Fruit fly (Drosophila melanogaster) whole organism, prepupa: ENCODE measurements around the gene CG6761.
A peak's percentile ranks its signal among the peaks of the same experiment; 100 is the strongest.

Source experiments
- Blimp-1 ChIP-seq: fragments of 200-800 bp; sonication (Bioruptor generic); optimal IDR thresholded peaks from 3 replicates; lab custom pipeline; 2017; ENCODE audit warnings: missing biosample characterization, missing genetic modification characterization, mild to moderate bottlenecking, moderate library complexity, missing genetic modification reagents
- CG10631 ChIP-seq: fragments of 200-800 bp; sonication (Bioruptor generic); optimal IDR thresholded peaks from 2 replicates; lab custom pipeline; 2016; ENCODE audit warnings: missing biosample characterization, missing genetic modification characterization
- CG10669 ChIP-seq: fragments of 200-800 bp; sonication (Bioruptor generic); optimal IDR thresholded peaks from 3 replicates; lab custom pipeline; 2018; ENCODE audit warnings: missing biosample characterization, mild to moderate bottlenecking, missing genetic modification characterization, moderate library complexity
- CG11294 ChIP-seq: fragments of 200-800 bp; sonication (Bioruptor generic); IDR thresholded peaks from 2 replicates; pipeline ENCODE4 v1.3.6; 2022; ENCODE audit warnings: missing biosample characterization, missing genetic modification characterization
- CG11902 ChIP-seq: fragments of 200-800 bp; sonication (Bioruptor generic); optimal IDR thresholded peaks from 3 replicates; lab custom pipeline; 2016; ENCODE audit warnings: missing biosample characterization, missing genetic modification characterization
- CG15336 ChIP-seq: fragments of 200-800 bp; sonication (Bioruptor generic); IDR thresholded peaks from 2 replicates; pipeline ENCODE4 v1.3.6; 2022; ENCODE audit warnings: missing biosample characterization, missing genetic modification characterization
- CG1621 ChIP-seq: fragments of 200-800 bp; sonication (Bioruptor generic); optimal IDR thresholded peaks from 3 replicates; lab custom pipeline; 2018; ENCODE audit warnings: missing biosample characterization, mild to moderate bottlenecking, missing genetic modification characterization
- CG16779 ChIP-seq: fragments of 200-800 bp; sonication (Bioruptor generic); optimal IDR thresholded peaks from 3 replicates; lab custom pipeline; 2017; ENCODE audit warnings: missing biosample characterization, mild to moderate bottlenecking, missing genetic modification characterization
- CG31627 ChIP-seq: fragments of 200-800 bp; sonication (Bioruptor generic); optimal IDR thresholded peaks from 3 replicates; lab custom pipeline; 2016; ENCODE audit warnings: missing biosample characterization, missing genetic modification characterization
- CG32006 ChIP-seq: fragments of 200-800 bp; sonication (Bioruptor generic); optimal IDR thresholded peaks from 3 replicates; lab custom pipeline; 2017; ENCODE audit warnings: missing biosample characterization, mild to moderate bottlenecking, missing genetic modification characterization
- CG34406 ChIP-seq: fragments of 200-800 bp; sonication (Bioruptor generic); optimal IDR thresholded peaks from 3 replicates; lab custom pipeline; 2016; ENCODE audit warnings: missing biosample characterization, missing genetic modification characterization
- CG6163 ChIP-seq: fragments of 200-800 bp; sonication (Bioruptor generic); IDR thresholded peaks from 3 replicates; pipeline ENCODE4 v1.3.6; 2022; ENCODE audit warnings: missing biosample characterization, missing genetic modification characterization
- CG6276 ChIP-seq: fragments of 200-800 bp; sonication (Bioruptor generic); optimal IDR thresholded peaks from 2 replicates; lab custom pipeline; 2017; ENCODE audit warnings: missing biosample characterization, mild to moderate bottlenecking, missing genetic modification characterization
- CG6792 ChIP-seq: fragments of 200-800 bp; sonication (Bioruptor generic); optimal IDR thresholded peaks from 3 replicates; lab custom pipeline; 2016; ENCODE audit warnings: missing biosample characterization, missing genetic modification characterization
- CG6808 ChIP-seq: fragments of 200-800 bp; sonication (Bioruptor generic); optimal IDR thresholded peaks from 3 replicates; lab custom pipeline; 2017; ENCODE audit warnings: missing biosample characterization, missing genetic modification characterization, mild to moderate bottlenecking, moderate library complexity, missing genetic modification reagents
- CG6854 ChIP-seq: fragments of 200-800 bp; sonication (Bioruptor generic); optimal IDR thresholded peaks from 2 replicates; lab custom pipeline; 2017; ENCODE audit warnings: missing biosample characterization, mild to moderate bottlenecking, missing genetic modification characterization
- CG7368 ChIP-seq: fragments of 200-800 bp; sonication (Bioruptor generic); optimal IDR thresholded peaks from 3 replicates; lab custom pipeline; 2016; ENCODE audit warnings: missing biosample characterization, missing genetic modification characterization
- CG8119 ChIP-seq: fragments of 200-800 bp; sonication (Bioruptor generic); IDR thresholded peaks from 3 replicates; pipeline ENCODE4 v1.3.6; 2022; ENCODE audit warnings: missing biosample characterization, missing genetic modification characterization
- CG8319 ChIP-seq: fragments of 200-800 bp; sonication (Bioruptor generic); optimal IDR thresholded peaks from 3 replicates; lab custom pipeline; 2016; ENCODE audit warnings: missing biosample characterization, missing genetic modification characterization
- CG8632 ChIP-seq: fragments of 200-800 bp; sonication (Bioruptor generic); optimal IDR thresholded peaks from 3 replicates; lab custom pipeline; 2016; ENCODE audit warnings: missing biosample characterization, missing genetic modification characterization
- Eip75B ChIP-seq: fragments of 200-800 bp; sonication (Bioruptor generic); optimal IDR thresholded peaks from 3 replicates; lab custom pipeline; 2016; ENCODE audit warnings: missing biosample characterization, missing genetic modification characterization
- Eip78C ChIP-seq: fragments of 200-800 bp; sonication (Bioruptor generic); peaks from one replicate; lab custom pipeline; 2016; ENCODE audit warnings: missing biosample characterization, missing genetic modification characterization
- Eip93F ChIP-seq: fragments of 200-800 bp; sonication (Bioruptor generic); optimal IDR thresholded peaks from 2 replicates; lab custom pipeline; 2016; ENCODE audit warnings: missing biosample characterization, mild to moderate bottlenecking, missing genetic modification characterization
- Ets21C ChIP-seq: fragments of 200-800 bp; sonication (Bioruptor generic); optimal IDR thresholded peaks from 3 replicates; lab custom pipeline; 2016; ENCODE audit warnings: missing biosample characterization, missing genetic modification characterization
- Ets96B ChIP-seq: fragments of 200-800 bp; optimal IDR thresholded peaks from 2 replicates; lab custom pipeline; 2019; ENCODE audit warnings: missing biosample characterization, mild to moderate bottlenecking, missing genetic modification characterization, moderate library complexity
- Gug ChIP-seq: fragments of 200-800 bp; sonication (Bioruptor generic); IDR thresholded peaks from 2 replicates; pipeline ENCODE4 v1.3.6; 2022; ENCODE audit warnings: missing biosample characterization, missing genetic modification characterization
- Hr38 ChIP-seq: sonication (Bioruptor generic); optimal IDR thresholded peaks from 2 replicates; lab custom pipeline; 2016; ENCODE audit warnings: missing biosample characterization, missing genetic modification characterization
- Hr39 ChIP-seq: fragments of 200-800 bp; sonication (Bioruptor generic); optimal IDR thresholded peaks from 2 replicates; lab custom pipeline; 2016; ENCODE audit warnings: missing biosample characterization, missing genetic modification characterization
- Lpt ChIP-seq: fragments of 200-800 bp; sonication (Bioruptor generic); optimal IDR thresholded peaks from 3 replicates; lab custom pipeline; 2016; ENCODE audit warnings: missing biosample characterization, missing genetic modification characterization
- Met ChIP-seq: fragments of 200-800 bp; sonication (Bioruptor generic); optimal IDR thresholded peaks from 3 replicates; lab custom pipeline; 2016; ENCODE audit warnings: missing biosample characterization, missing genetic modification characterization
- OdsH ChIP-seq: fragments of 200-800 bp; sonication (Bioruptor generic); optimal IDR thresholded peaks from 3 replicates; lab custom pipeline; 2016; ENCODE audit warnings: missing biosample characterization, missing genetic modification characterization
- Smox ChIP-seq: fragments of 200-800 bp; sonication (Bioruptor generic); optimal IDR thresholded peaks from 3 replicates; lab custom pipeline; 2016; ENCODE audit warnings: missing biosample characterization, missing genetic modification characterization
- Sox14 ChIP-seq: fragments of 200-800 bp; sonication (Bioruptor generic); optimal IDR thresholded peaks from 3 replicates; lab custom pipeline; 2016; ENCODE audit warnings: missing biosample characterization, missing genetic modification characterization
- Sox15 ChIP-seq: fragments of 200-800 bp; sonication (Bioruptor generic); optimal IDR thresholded peaks from 3 replicates; lab custom pipeline; 2016; ENCODE audit warnings: missing biosample characterization, missing genetic modification characterization
- achi ChIP-seq: fragments of 200-800 bp; sonication (Bioruptor generic); optimal IDR thresholded peaks from 3 replicates; lab custom pipeline; 2016; ENCODE audit warnings: missing biosample characterization, missing genetic modification characterization
- acj6 ChIP-seq: fragments of 200-800 bp; sonication (Bioruptor generic); optimal IDR thresholded peaks from 3 replicates; lab custom pipeline; 2016; ENCODE audit warnings: missing biosample characterization, missing genetic modification characterization
- cyc ChIP-seq: fragments of 200-800 bp; sonication (Bioruptor generic); optimal IDR thresholded peaks from 3 replicates; lab custom pipeline; 2016; ENCODE audit warnings: missing biosample characterization, missing genetic modification characterization
- eg ChIP-seq: fragments of 200-800 bp; sonication (Bioruptor generic); IDR thresholded peaks from 3 replicates; pipeline ENCODE4 v1.3.6; 2022; ENCODE audit warnings: missing biosample characterization, missing genetic modification characterization
- fkh ChIP-seq: fragments of 200-800 bp; sonication (Bioruptor generic); optimal IDR thresholded peaks from 3 replicates; lab custom pipeline; 2017; ENCODE audit warnings: missing biosample characterization, mild to moderate bottlenecking, missing genetic modification characterization, moderate library complexity
- lz ChIP-seq: fragments of 200-800 bp; sonication (Bioruptor generic); optimal IDR thresholded peaks from 3 replicates; lab custom pipeline; 2016; ENCODE audit warnings: missing biosample characterization, missing genetic modification characterization
- net ChIP-seq: fragments of 200-800 bp; sonication (Bioruptor generic); optimal IDR thresholded peaks from 3 replicates; lab custom pipeline; 2016; ENCODE audit warnings: missing biosample characterization, missing genetic modification characterization
- pdm3 ChIP-seq: fragments of 200-800 bp; sonication (Bioruptor generic); optimal IDR thresholded peaks from 3 replicates; lab custom pipeline; 2016; ENCODE audit warnings: missing biosample characterization, missing genetic modification characterization
- salr ChIP-seq, 2 experiments: fragments of 200-800 bp; sonication (Bioruptor generic); optimal IDR thresholded peaks; 3 replicates each; lab custom pipeline; 2016 to 2018; ENCODE audit warnings: missing biosample characterization in 2 of 2, missing genetic modification characterization in 2 of 2, mild to moderate bottlenecking in 1 of 2
- spab ChIP-seq: fragments of 200-800 bp; sonication (Bioruptor generic); optimal IDR thresholded peaks from 2 replicates; lab custom pipeline; 2017; ENCODE audit warnings: missing biosample characterization, mild to moderate bottlenecking, missing genetic modification characterization, missing genetic modification reagents
- ss ChIP-seq, 2 experiments: fragments of 200-800 bp; sonication (Bioruptor generic); optimal IDR thresholded peaks; 2 replicates in 1 of 2; 3 replicates in 1 of 2; lab custom pipeline; 2017 to 2018; ENCODE audit warnings: mild to moderate bottlenecking in 2 of 2, missing biosample characterization in 2 of 2, missing genetic modification characterization in 2 of 2, moderate library complexity in 1 of 2
- svp ChIP-seq: fragments of 200-800 bp; sonication (Bioruptor generic); peaks from one replicate; lab custom pipeline; 2016; ENCODE audit warnings: missing biosample characterization, missing genetic modification characterization
- topi ChIP-seq: fragments of 200-800 bp; sonication (Bioruptor generic); optimal IDR thresholded peaks from 3 replicates; lab custom pipeline; 2016; ENCODE audit warnings: missing biosample characterization, missing genetic modification characterization
- vri ChIP-seq: fragments of 200-800 bp; sonication (Bioruptor generic); optimal IDR thresholded peaks from 3 replicates; lab custom pipeline; 2016; ENCODE audit warnings: missing biosample characterization, mild to moderate bottlenecking, missing genetic modification characterization

Gene CG6761

DNA sequence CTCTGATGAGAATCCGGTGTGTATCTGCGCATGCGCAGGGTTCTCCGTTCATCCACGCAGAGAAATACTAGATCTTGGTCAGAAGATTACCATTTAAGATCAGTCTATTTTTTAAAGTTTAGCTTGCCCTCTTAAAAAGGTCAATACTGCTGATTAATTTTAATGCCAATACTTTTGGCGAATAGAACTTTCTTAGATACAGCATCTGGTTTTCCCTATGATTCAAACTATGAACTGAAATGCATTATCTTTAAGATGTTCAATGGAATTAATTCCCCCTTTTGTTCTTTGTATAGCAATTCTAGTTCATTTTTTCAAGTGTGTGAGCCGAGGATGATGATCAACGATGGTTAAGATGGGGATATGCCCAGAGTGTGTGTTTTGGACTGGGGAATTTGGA is 38.9 kb upstream of the CG6761 start (continued):
- peak; percentile 10 for TF ChIP-seq net (GFP tag; lab: Kevin White, UChicago)
- peak; percentile 37 for TF ChIP-seq vri (GFP tag; lab: Kevin White, UChicago)
- peak; percentile 55 for TF ChIP-seq Blimp-1 (GFP tag; lab: Kevin White, UChicago)
- TF ChIP-seq CG10669 (GFP tag; lab: Kevin White, UChicago) = peak; percentile 79
- peak; percentile 82 for TF ChIP-seq cyc (GFP tag; lab: Kevin White, UChicago)
- TF ChIP-seq CG6276 (GFP tag; lab: Kevin White, UChicago) = no peak
- peak in 1 of 2 experiments; percentile 69 for TF ChIP-seq salr (GFP tag; optimal IDR thresholded peaks at IDR 0.05; lab: Kevin White, UChicago)
- TF ChIP-seq CG8319 (GFP tag; lab: Kevin White, UChicago) = no peak
- TF ChIP-seq pdm3 (GFP tag; lab: Kevin White, UChicago) = peak; percentile 28
- no peak for TF ChIP-seq Hr38
- no peak for TF ChIP-seq Gug (GFP tag; lab: Robert Waterston, UW)
- no peak for TF ChIP-seq CG8632 (GFP tag; lab: Kevin White, UChicago)
- no peak for TF ChIP-seq CG16779 (tag; lab: Kevin White, UChicago)

DNA sequence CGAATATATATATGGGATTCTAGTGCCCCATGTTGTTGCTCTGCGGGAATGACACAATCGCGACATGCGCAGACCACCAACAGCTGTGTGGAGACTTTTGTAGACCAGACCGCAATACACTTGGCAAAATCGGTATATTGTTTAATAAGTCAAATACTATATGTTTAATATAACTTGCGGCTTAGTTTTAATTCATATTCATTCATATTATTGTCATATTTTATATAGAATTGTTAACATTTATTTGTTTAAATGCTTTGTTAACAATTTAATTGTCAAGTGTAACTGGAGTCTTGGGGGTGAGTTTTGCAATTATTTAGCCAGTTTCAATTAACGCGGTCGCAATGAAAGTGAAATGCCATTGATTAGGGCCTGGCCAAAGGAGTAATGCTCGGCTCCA is 36.2 kb upstream of the CG6761 start:
- TF ChIP-seq CG6854 (GFP tag; lab: Kevin White, UChicago) = no peak
- peak; percentile 44 for TF ChIP-seq CG32006 (GFP tag; lab: Kevin White, UChicago)
- peak; percentile 46; the same call in 1 of the 3 replicates for TF ChIP-seq CG6163 (GFP tag; lab: Robert Waterston, UW)
- TF ChIP-seq spab (GFP tag; lab: Kevin White, UChicago) = no peak
- TF ChIP-seq CG6792 (GFP tag; lab: Kevin White, UChicago) = peak; percentile 19
- no peak for TF ChIP-seq Eip93F
- TF ChIP-seq Met (GFP tag; lab: Kevin White, UChicago) = no peak
- TF ChIP-seq fkh (GFP tag; lab: Kevin White, UChicago) = no peak
- TF ChIP-seq Lpt = peak; percentile 16
- no peak for TF ChIP-seq Ets21C (GFP tag; lab: Kevin White, UChicago)
- no peak for TF ChIP-seq CG31627
- no peak for TF ChIP-seq Hr39
- peak; percentile 68 for TF ChIP-seq eg
- peak; percentile 9 for TF ChIP-seq CG6276 (GFP tag; lab: Kevin White, UChicago)
- no peak for TF ChIP-seq svp (GFP tag; lab: Kevin White, UChicago)
- TF ChIP-seq net (GFP tag; lab: Kevin White, UChicago) = no peak
- peak; percentile 52 for TF ChIP-seq CG15336 (GFP tag; lab: Robert Waterston, UW)
- TF ChIP-seq vri (GFP tag; lab: Kevin White, UChicago) = no peak
- TF ChIP-seq topi (GFP tag; lab: Kevin White, UChicago) = peak; percentile 35
- no peak for TF ChIP-seq ss (GFP tag; optimal IDR thresholded peaks at IDR 0.05; lab: Kevin White, UChicago)
- no peak for TF ChIP-seq cyc (GFP tag; lab: Kevin White, UChicago)
- TF ChIP-seq CG10631 (GFP tag; lab: Kevin White, UChicago) = peak; percentile 34
- TF ChIP-seq CG6808 (GFP tag; lab: Kevin White, UChicago) = peak; percentile 20
- TF ChIP-seq Eip75B = peak; percentile 38
- no peak for TF ChIP-seq Gug (GFP tag; lab: Robert Waterston, UW)
- 0 out of 3 replicates have a peak, but pooled peaks have one; percentile 46 for TF ChIP-seq CG8119
- TF ChIP-seq achi (GFP tag; lab: Kevin White, UChicago) = peak; percentile 49
- no peak for TF ChIP-seq CG11294
- peak; percentile 33 for TF ChIP-seq CG34406
- no peak for TF ChIP-seq Sox14
- TF ChIP-seq CG8632 (GFP tag; lab: Kevin White, UChicago) = no peak
- no peak for TF ChIP-seq CG16779 (tag; lab: Kevin White, UChicago)
- peak; percentile 76 for TF ChIP-seq Eip78C (GFP tag; lab: Kevin White, UChicago)
- TF ChIP-seq CG1621 (tag; lab: Kevin White, UChicago) = no peak
- TF ChIP-seq Ets96B = peak; percentile 51
- peak; percentile 47 for TF ChIP-seq Blimp-1 (GFP tag; lab: Kevin White, UChicago)
- no peak for TF ChIP-seq Sox15 (GFP tag; lab: Kevin White, UChicago)
- TF ChIP-seq CG10669 (GFP tag; lab: Kevin White, UChicago) = peak; percentile 40
- peak; percentile 24 for TF ChIP-seq acj6 (GFP tag; lab: Kevin White, UChicago)
- TF ChIP-seq Smox (GFP tag; lab: Kevin White, UChicago) = no peak
- no peak for TF ChIP-seq CG7368 (GFP tag; lab: Kevin White, UChicago)
- TF ChIP-seq Hr38 = no peak
- peak; percentile 18 for TF ChIP-seq CG11902
- TF ChIP-seq salr (GFP tag; optimal IDR thresholded peaks at IDR 0.05; lab: Kevin White, UChicago) = peak in 1 of 2 experiments; percentile 14
- no peak for TF ChIP-seq OdsH
- peak; percentile 18 for TF ChIP-seq lz (GFP tag; lab: Kevin White, UChicago)
